Fruit fly (Drosophila melanogaster) whole organism, embryonic: ENCODE measurements around the gene Ir87a.

ENCODE experiments used
- Abd-B ChIP-seq: fragments of 200-800 bp; sonication (Bioruptor generic); optimal IDR thresholded peaks from 2 replicates; lab custom pipeline; 2018; ENCODE audit warnings: missing biosample characterization, mild to moderate bottlenecking, missing genetic modification characterization, moderate library complexity
- B-H2 ChIP-seq: fragments of 200-800 bp; sonication (Bioruptor generic); optimal IDR thresholded peaks from 2 replicates; lab custom pipeline; 2018; ENCODE audit warnings: missing biosample characterization, mild to moderate bottlenecking, missing genetic modification characterization
- Bdp1 ChIP-seq: fragments of 200-800 bp; sonication (Bioruptor generic); optimal IDR thresholded peaks from 3 replicates; lab custom pipeline; 2016; ENCODE audit warnings: missing biosample characterization, missing genetic modification characterization
- CG10274 ChIP-seq: fragments of 200-800 bp; sonication (Bioruptor generic); optimal IDR thresholded peaks from 3 replicates; lab custom pipeline; 2017; ENCODE audit warnings: missing biosample characterization, mild to moderate bottlenecking, missing genetic modification characterization
- CG10654 ChIP-seq: fragments of 200-800 bp; sonication (Bioruptor generic); optimal IDR thresholded peaks from 2 replicates; lab custom pipeline; 2016; ENCODE audit warnings: missing biosample characterization, missing genetic modification characterization
- CG11085 ChIP-seq: fragments of 200-800 bp; sonication (Bioruptor generic); IDR thresholded peaks from 2 replicates; pipeline ENCODE4 v1.3.6; 2022; ENCODE audit warnings: missing biosample characterization, missing genetic modification characterization
- CG11456 ChIP-seq: fragments of 200-800 bp; sonication (Bioruptor generic); IDR thresholded peaks from 3 replicates; pipeline ENCODE4 v1.3.6; 2022; ENCODE audit warnings: missing biosample characterization, missing genetic modification characterization
- CG12391 ChIP-seq: fragments of 200-800 bp; sonication (Bioruptor generic); optimal IDR thresholded peaks from 3 replicates; lab custom pipeline; 2018; ENCODE audit warnings: missing biosample characterization, mild to moderate bottlenecking, missing genetic modification characterization, moderate library complexity
- CG13624 ChIP-seq: fragments of 200-800 bp; sonication (Bioruptor generic); optimal IDR thresholded peaks from 2 replicates; lab custom pipeline; 2016; ENCODE audit warnings: missing biosample characterization, missing genetic modification characterization
- CG14014 ChIP-seq: fragments of 200-800 bp; sonication (Bioruptor generic); IDR thresholded peaks from 2 replicates; pipeline ENCODE4 v1.3.6; 2022; ENCODE audit warnings: missing biosample characterization, missing genetic modification characterization
- CG14050 ChIP-seq: fragments of 200-800 bp; sonication (Bioruptor generic); IDR thresholded peaks from 3 replicates; pipeline ENCODE4 v1.3.6; 2022; ENCODE audit warnings: missing biosample characterization, missing genetic modification characterization
- CG14667 ChIP-seq: fragments of 200-800 bp; sonication (Bioruptor generic); IDR thresholded peaks from 2 replicates; pipeline ENCODE4 v1.3.6; 2022; ENCODE audit warnings: missing biosample characterization, missing genetic modification characterization
- CG15514 ChIP-seq: fragments of 200-800 bp; sonication (Bioruptor generic); optimal IDR thresholded peaks from 3 replicates; lab custom pipeline; 2017; ENCODE audit warnings: missing biosample characterization, missing genetic modification characterization, mild to moderate bottlenecking, moderate library complexity, missing genetic modification reagents
- CG17359 ChIP-seq: fragments of 200-800 bp; sonication (Bioruptor generic); optimal IDR thresholded peaks from 3 replicates; lab custom pipeline; 2018; ENCODE audit warnings: missing biosample characterization, mild to moderate bottlenecking, missing genetic modification characterization, moderate library complexity
- CG17361 ChIP-seq: fragments of 200-800 bp; sonication (Bioruptor generic); IDR thresholded peaks from 3 replicates; pipeline ENCODE4 v1.3.6; 2022; ENCODE audit warnings: missing biosample characterization, missing genetic modification characterization
- CG2678 ChIP-seq: fragments of 200-800 bp; sonication (Bioruptor generic); optimal IDR thresholded peaks from 3 replicates; lab custom pipeline; 2019; ENCODE audit warnings: missing biosample characterization, mild to moderate bottlenecking, missing genetic modification characterization, moderate library complexity
- CG30431 ChIP-seq: fragments of 200-800 bp; sonication (Bioruptor generic); optimal IDR thresholded peaks from 2 replicates; lab custom pipeline; 2017; ENCODE audit warnings: missing biosample characterization, missing genetic modification characterization
- CG6272 ChIP-seq: fragments of 200-800 bp; sonication (Bioruptor generic); IDR thresholded peaks from 2 replicates; pipeline ENCODE4 v1.3.6; 2022; ENCODE audit warnings: missing biosample characterization, missing genetic modification characterization
- CG7963 ChIP-seq: fragments of 200-800 bp; sonication (Bioruptor generic); IDR thresholded peaks from 3 replicates; pipeline ENCODE4 v1.3.6; 2022; ENCODE audit warnings: missing biosample characterization, missing genetic modification characterization; ENCODE audit not compliant: partially characterized antibody
- CG9876 ChIP-seq: fragments of 200-800 bp; sonication (Bioruptor generic); optimal IDR thresholded peaks from 2 replicates; lab custom pipeline; 2016; ENCODE audit warnings: missing biosample characterization, missing genetic modification characterization
- CoRest ChIP-seq: fragments of 200-800 bp; sonication (Bioruptor generic); optimal IDR thresholded peaks from 3 replicates; lab custom pipeline; 2018; ENCODE audit warnings: missing biosample characterization, mild to moderate bottlenecking, missing genetic modification characterization, moderate library complexity
- Elba2 ChIP-seq: fragments of 200-800 bp; sonication (Bioruptor generic); optimal IDR thresholded peaks from 3 replicates; lab custom pipeline; 2016; ENCODE audit warnings: missing biosample characterization, missing genetic modification characterization
- Fer3 ChIP-seq: fragments of 200-800 bp; sonication (Bioruptor generic); optimal IDR thresholded peaks from 2 replicates; lab custom pipeline; 2018; ENCODE audit warnings: missing biosample characterization, mild to moderate bottlenecking, missing genetic modification characterization, moderate library complexity
- HHEX ChIP-seq: fragments of 200-800 bp; sonication (Bioruptor generic); optimal IDR thresholded peaks from 3 replicates; lab custom pipeline; 2017; ENCODE audit warnings: missing biosample characterization, mild to moderate bottlenecking, missing genetic modification characterization, missing genetic modification reagents
- Hand ChIP-seq: fragments of 200-800 bp; sonication (Bioruptor generic); optimal IDR thresholded peaks from 2 replicates; lab custom pipeline; 2017; ENCODE audit warnings: mild to moderate bottlenecking, missing biosample characterization, missing genetic modification reagents, missing genetic modification characterization
- Hsf ChIP-seq: fragments of 200-800 bp; sonication (Bioruptor generic); optimal IDR thresholded peaks from 3 replicates; lab custom pipeline; 2016; ENCODE audit warnings: missing biosample characterization, missing genetic modification characterization
- Lpt ChIP-seq: fragments of >200 bp; optimal IDR thresholded peaks from 2 replicates; lab custom pipeline; 2018; ENCODE audit warnings: missing biosample characterization, missing genetic modification characterization
- Oli ChIP-seq: fragments of 200-800 bp; sonication (Bioruptor generic); optimal IDR thresholded peaks from 2 replicates; lab custom pipeline; 2018; ENCODE audit warnings: missing biosample characterization, mild to moderate bottlenecking, missing genetic modification characterization, moderate library complexity
- PHDP ChIP-seq: fragments of 200-800 bp; sonication (Bioruptor generic); optimal IDR thresholded peaks from 3 replicates; lab custom pipeline; 2018; ENCODE audit warnings: missing biosample characterization, mild to moderate bottlenecking, missing genetic modification characterization, moderate library complexity
- Sox102F ChIP-seq: fragments of 200-800 bp; sonication (Bioruptor generic); optimal IDR thresholded peaks from 2 replicates; lab custom pipeline; 2018; ENCODE audit warnings: missing biosample characterization, mild to moderate bottlenecking, missing genetic modification characterization, moderate library complexity
- YL-1 ChIP-seq: fragments of 200-800 bp; sonication (Bioruptor generic); optimal IDR thresholded peaks from 3 replicates; lab custom pipeline; 2017; ENCODE audit warnings: missing biosample characterization, mild to moderate bottlenecking, missing genetic modification characterization
- ara ChIP-seq: fragments of 200-800 bp; sonication (Bioruptor generic); IDR thresholded peaks from 2 replicates; pipeline ENCODE4 v1.3.6; 2022; ENCODE audit warnings: missing biosample characterization, missing genetic modification characterization
- ato ChIP-seq: fragments of 200-800 bp; sonication (Bioruptor generic); IDR thresholded peaks from 2 replicates; pipeline ENCODE4 v1.3.6; 2022; ENCODE audit warnings: missing biosample characterization, missing genetic modification characterization; ENCODE audit not compliant: partially characterized antibody
- bab2 ChIP-seq: fragments of 200-800 bp; sonication (Bioruptor generic); optimal IDR thresholded peaks from 2 replicates; lab custom pipeline; 2016; ENCODE audit warnings: missing biosample characterization, missing genetic modification characterization
- bsh ChIP-seq, 2 experiments: fragments of 200-800 bp; sonication (Bioruptor generic); optimal IDR thresholded peaks; 2 replicates each; lab custom pipeline; 2017 to 2018; ENCODE audit warnings: mild to moderate bottlenecking in 2 of 2, missing biosample characterization in 2 of 2, missing genetic modification characterization in 2 of 2, moderate library complexity in 1 of 2
- btn ChIP-seq: fragments of 200-800 bp; sonication (Bioruptor generic); optimal IDR thresholded peaks from 2 replicates; lab custom pipeline; 2016; ENCODE audit warnings: missing biosample characterization, missing genetic modification characterization
- cad ChIP-seq: fragments of >200 bp; optimal IDR thresholded peaks from 2 replicates; lab custom pipeline; 2017; ENCODE audit warnings: missing biosample characterization, missing genetic modification characterization
- corto ChIP-seq: fragments of 200-800 bp; sonication (Bioruptor generic); optimal IDR thresholded peaks from 2 replicates; lab custom pipeline; 2016; ENCODE audit warnings: missing biosample characterization, mild to moderate bottlenecking, missing genetic modification characterization, moderate library complexity
- en ChIP-seq: fragments of 200-800 bp; sonication (Bioruptor generic); optimal IDR thresholded peaks from 2 replicates; lab custom pipeline; 2016; ENCODE audit warnings: missing biosample characterization, missing genetic modification characterization
- gcm ChIP-seq: fragments of 200-800 bp; sonication (Bioruptor generic); optimal IDR thresholded peaks from 2 replicates; lab custom pipeline; 2019; ENCODE audit warnings: missing biosample characterization, mild to moderate bottlenecking, missing genetic modification characterization, moderate library complexity
- gro ChIP-seq: fragments of 200-800 bp; sonication (Bioruptor generic); optimal IDR thresholded peaks from 2 replicates; lab custom pipeline; 2016; ENCODE audit warnings: missing biosample characterization, missing genetic modification characterization
- hbn ChIP-seq: fragments of 200-800 bp; sonication (Bioruptor generic); IDR thresholded peaks from 2 replicates; pipeline ENCODE4 v1.3.6; 2022; ENCODE audit warnings: missing biosample characterization, missing genetic modification characterization; ENCODE audit not compliant: partially characterized antibody
- kay ChIP-seq: fragments of 200-800 bp; sonication (Bioruptor generic); optimal IDR thresholded peaks from 2 replicates; lab custom pipeline; 2016; ENCODE audit warnings: missing biosample characterization, missing genetic modification characterization
- lilli ChIP-seq: fragments of 200-800 bp; sonication (Bioruptor generic); optimal IDR thresholded peaks from 3 replicates; lab custom pipeline; 2016; ENCODE audit warnings: missing biosample characterization, missing genetic modification characterization
- mld ChIP-seq: fragments of 200-800 bp; sonication (Bioruptor generic); IDR thresholded peaks from 3 replicates; pipeline ENCODE4 v1.3.6; 2022; ENCODE audit warnings: missing biosample characterization, missing genetic modification characterization; ENCODE audit not compliant: partially characterized antibody
- repo ChIP-seq: fragments of 200-800 bp; sonication (Bioruptor generic); optimal IDR thresholded peaks from 2 replicates; lab custom pipeline; 2016; ENCODE audit warnings: missing biosample characterization, missing genetic modification characterization
- row ChIP-seq: fragments of 200-800 bp; sonication (Bioruptor generic); IDR thresholded peaks from 3 replicates; pipeline ENCODE4 v1.3.6; 2022; ENCODE audit warnings: missing biosample characterization, missing genetic modification characterization
- shn ChIP-seq: fragments of 200-800 bp; sonication (Bioruptor generic); optimal IDR thresholded peaks from 3 replicates; lab custom pipeline; 2016; ENCODE audit warnings: missing biosample characterization, missing genetic modification characterization
- tx ChIP-seq: fragments of 200-800 bp; sonication (Bioruptor generic); optimal IDR thresholded peaks from 2 replicates; lab custom pipeline; 2016; ENCODE audit warnings: missing biosample characterization, missing genetic modification characterization
- usp ChIP-seq: fragments of >200 bp; optimal IDR thresholded peaks from 2 replicates; lab custom pipeline; 2017; ENCODE audit warnings: missing biosample characterization, missing genetic modification characterization
- zfh2 ChIP-seq: fragments of 200-800 bp; sonication (Bioruptor generic); optimal IDR thresholded peaks from 2 replicates; lab custom pipeline; 2016; ENCODE audit warnings: missing biosample characterization, missing genetic modification characterization

The Ir87a gene

dm6 chr3R:13403032-13403459, 17.0 kb upstream of the Ir87a start, which contains the start of gene Dpm3 (continued):
- TF ChIP-seq cad = no peak
- peak; percentile 17 for TF ChIP-seq PHDP (tag; lab: Kevin White, UChicago)
- TF ChIP-seq CG11085 (GFP tag; lab: Robert Waterston, UW) = no peak
- peak; percentile 63 for TF ChIP-seq B-H2 (GFP tag; lab: Kevin White, UChicago)
- TF ChIP-seq gcm (GFP tag; lab: Kevin White, UChicago) = no peak
- TF ChIP-seq CG17359 (tag; lab: Kevin White, UChicago) = no peak
- TF ChIP-seq bab2 (GFP tag; lab: Kevin White, UChicago) = no peak
- peak; percentile 57 for TF ChIP-seq zfh2 (GFP tag; lab: Kevin White, UChicago)
- TF ChIP-seq lilli (GFP tag; lab: Kevin White, UChicago) = peak; percentile 37
- peak; percentile 94 for TF ChIP-seq hbn (GFP tag; lab: Robert Waterston, UW)
- peak; percentile 94 for TF ChIP-seq ato (GFP tag; lab: Robert Waterston, UW)
- peak; percentile 15 for TF ChIP-seq tx (GFP tag; lab: Kevin White, UChicago)
- TF ChIP-seq CG10654 = peak; percentile 8
- peak; percentile 85 for TF ChIP-seq Abd-B (GFP tag; lab: Kevin White, UChicago)
- TF ChIP-seq btn (GFP tag; lab: Kevin White, UChicago) = no peak
- TF ChIP-seq Oli (tag; lab: Kevin White, UChicago) = no peak
- no peak for TF ChIP-seq Hand (GFP tag; lab: Kevin White, UChicago)
- no peak for TF ChIP-seq CG14014
- no peak for TF ChIP-seq CG14667 (GFP tag; lab: Robert Waterston, UW)
- peak; percentile 76 for TF ChIP-seq CoRest (tag; lab: Kevin White, UChicago)
- peak; percentile 6 for TF ChIP-seq YL-1 (GFP tag; lab: Kevin White, UChicago)
- no peak for TF ChIP-seq HHEX (GFP tag; lab: Kevin White, UChicago)
- TF ChIP-seq CG30431 (GFP tag; lab: Kevin White, UChicago) = no peak
- TF ChIP-seq CG14050 (GFP tag; lab: Robert Waterston, UW) = no peak
- peak; percentile 70 for TF ChIP-seq shn (GFP tag; lab: Kevin White, UChicago)
- no peak for TF ChIP-seq CG10274 (GFP tag; lab: Kevin White, UChicago)
- TF ChIP-seq repo = peak; percentile 19
- peak; percentile 100 for TF ChIP-seq Elba2 (GFP tag; lab: Kevin White, UChicago)
- TF ChIP-seq gro (GFP tag; lab: Kevin White, UChicago) = peak; percentile 26
- TF ChIP-seq corto (GFP tag; lab: Kevin White, UChicago) = no peak
- TF ChIP-seq ara (GFP tag; lab: Robert Waterston, UW) = no peak
- TF ChIP-seq Bdp1 (GFP tag; lab: Kevin White, UChicago) = peak; percentile 39
- TF ChIP-seq CG6272 = no peak
- peak; percentile 50 for TF ChIP-seq kay (GFP tag; lab: Kevin White, UChicago)
- no peak for TF ChIP-seq Lpt (GFP tag; lab: Kevin White, UChicago)
- TF ChIP-seq CG15514 = peak; percentile 58
- TF ChIP-seq CG12391 = peak; percentile 58
- TF ChIP-seq CG2678 (tag; lab: Kevin White, UChicago) = peak; percentile 18
- 0 out of 3 replicates have a peak, but pooled peaks have one; percentile 31 for TF ChIP-seq CG17361
- TF ChIP-seq mld = peak; percentile 75; the same call in 2 of the 3 replicates
- TF ChIP-seq Sox102F (GFP tag; lab: Kevin White, UChicago) = peak; percentile 13
- TF ChIP-seq CG7963 (GFP tag; lab: Robert Waterston, UW) = peak; percentile 73; the same call in 2 of the 3 replicates
- peak; percentile 52 for TF ChIP-seq Hsf (GFP tag; lab: Kevin White, UChicago)
- no peak for TF ChIP-seq CG11456 (GFP tag; lab: Robert Waterston, UW)
- TF ChIP-seq bsh (GFP tag; optimal IDR thresholded peaks at IDR 0.05; lab: Kevin White, UChicago) = peak in 1 of 2 experiments; percentile 15
- TF ChIP-seq en (GFP tag; lab: Kevin White, UChicago) = no peak
- TF ChIP-seq CG13624 (GFP tag; lab: Kevin White, UChicago) = peak; percentile 18
- peak; percentile 60 for TF ChIP-seq row
- TF ChIP-seq usp (GFP tag; lab: Kevin White, UChicago) = no peak
- TF ChIP-seq CG9876 (GFP tag; lab: Kevin White, UChicago) = peak; percentile 57
- no peak for TF ChIP-seq Fer3 (tag; lab: Kevin White, UChicago)
